Worm (Caenorhabditis elegans) whole organism, L3 larva: ENCODE data around the gene cdc-37.
A peak's percentile ranks its signal among the peaks of the same experiment; 100 is the strongest.

Experiments used
- aly-2 ChIP-seq: fragments of 150-350 bp; optimal IDR thresholded peaks from 2 replicates; lab custom pipeline; 2014; ENCODE audit warnings: missing biosample characterization, missing genetic modification characterization
- ama-1 ChIP-seq: fragments of 150-350 bp; optimal IDR thresholded peaks from 2 replicates; lab custom pipeline; 2018
- ceh-82 ChIP-seq: fragments of 150-350 bp; optimal IDR thresholded peaks from 2 replicates; lab custom pipeline; 2014; ENCODE audit warnings: missing biosample characterization, missing genetic modification characterization
- daf-12 ChIP-seq: fragments of 150-350 bp; optimal IDR thresholded peaks from 2 replicates; lab custom pipeline; 2014; ENCODE audit warnings: missing biosample characterization, missing genetic modification reagents, missing genetic modification characterization
- egl-5 ChIP-seq: fragments of 150-350 bp; optimal IDR thresholded peaks from 2 replicates; lab custom pipeline; 2017; ENCODE audit warnings: missing biosample characterization, missing genetic modification reagents, missing genetic modification characterization, inconsistent platforms
- elt-1 ChIP-seq: fragments of 150-350 bp; optimal IDR thresholded peaks from 2 replicates; lab custom pipeline; 2014; ENCODE audit warnings: missing biosample characterization, missing genetic modification characterization
- elt-2 ChIP-seq: sonication (generic microtip); optimal IDR thresholded peaks from 2 replicates; lab custom pipeline; 2016; ENCODE audit warnings: missing genetic modification reagents, mild to moderate bottlenecking, missing genetic modification characterization, missing compliant biosample characterization
- elt-3 ChIP-seq, 3 experiments: fragments of 150-350 bp in 1 of 3; sonication (generic microtip) in 2 of 3; optimal IDR thresholded peaks; 2 replicates in 2 of 3; 4 replicates in 1 of 3; lab custom pipeline; 2014 to 2017; ENCODE audit warnings: missing biosample characterization in 3 of 3, missing genetic modification characterization in 3 of 3
- eor-1 ChIP-seq, 2 experiments: fragments of 150-350 bp; optimal IDR thresholded peaks; 2 replicates each; lab custom pipeline; 2014 to 2018; ENCODE audit warnings: missing biosample characterization in 2 of 2, missing genetic modification characterization in 2 of 2
- fkh-10 ChIP-seq: sonication (generic microtip); optimal IDR thresholded peaks from 2 replicates; lab custom pipeline; 2017; ENCODE audit warnings: missing biosample characterization, missing genetic modification reagents, missing genetic modification characterization
- fkh-2 ChIP-seq: fragments of 150-350 bp; optimal IDR thresholded peaks from 2 replicates; lab custom pipeline; 2014; ENCODE audit warnings: missing biosample characterization, missing genetic modification reagents, missing genetic modification characterization
- hmg-11 ChIP-seq: sonication (generic microtip); optimal IDR thresholded peaks from 2 replicates; lab custom pipeline; 2016; ENCODE audit warnings: missing genetic modification characterization, missing compliant biosample characterization
- jun-1 ChIP-seq: fragments of 150-350 bp; optimal IDR thresholded peaks from 2 replicates; lab custom pipeline; 2014; ENCODE audit warnings: missing biosample characterization, missing genetic modification reagents, missing genetic modification characterization
- lin-15B ChIP-seq: fragments of 150-350 bp; optimal IDR thresholded peaks from 2 replicates; lab custom pipeline; 2014; ENCODE audit warnings: missing biosample characterization, missing genetic modification characterization
- lin-39 ChIP-seq: fragments of 150-350 bp; optimal IDR thresholded peaks from 2 replicates; lab custom pipeline; 2018; ENCODE audit warnings: missing biosample characterization, missing genetic modification reagents, missing genetic modification characterization
- lsy-12 ChIP-seq: sonication (generic microtip); optimal IDR thresholded peaks from 2 replicates; lab custom pipeline; 2016; ENCODE audit warnings: mild to moderate bottlenecking, missing genetic modification characterization, missing compliant biosample characterization
- mml-1 ChIP-seq: fragments of 150-350 bp; sonication (generic microtip); optimal IDR thresholded peaks from 3 replicates; lab custom pipeline; 2014; ENCODE audit warnings: missing biosample characterization, missing genetic modification characterization
- nfya-1 ChIP-seq: sonication (generic microtip); optimal IDR thresholded peaks from 2 replicates; lab custom pipeline; 2017; ENCODE audit warnings: missing genetic modification characterization, mild to moderate bottlenecking, missing compliant biosample characterization, antibody characterized with exemption, moderate library complexity; ENCODE audit not compliant: insufficient read depth
- nhr-11 ChIP-seq: fragments of 150-350 bp; optimal IDR thresholded peaks from 2 replicates; lab custom pipeline; 2014; ENCODE audit warnings: missing biosample characterization, missing genetic modification characterization
- nhr-12 ChIP-seq: fragments of 150-350 bp; optimal IDR thresholded peaks from 2 replicates; lab custom pipeline; 2014; ENCODE audit warnings: missing biosample characterization, missing genetic modification characterization
- nhr-23 ChIP-seq: fragments of 150-350 bp; optimal IDR thresholded peaks from 2 replicates; lab custom pipeline; 2014; ENCODE audit warnings: missing biosample characterization, missing genetic modification reagents, missing genetic modification characterization
- nhr-237 ChIP-seq: fragments of 150-350 bp; optimal IDR thresholded peaks from 2 replicates; lab custom pipeline; 2014; ENCODE audit warnings: missing biosample characterization, missing genetic modification characterization
- nhr-25 ChIP-seq: sonication (generic microtip); optimal IDR thresholded peaks from 2 replicates; lab custom pipeline; 2017; ENCODE audit warnings: missing biosample characterization, missing genetic modification characterization
- nhr-28 ChIP-seq: fragments of 150-350 bp; optimal IDR thresholded peaks from 2 replicates; lab custom pipeline; 2014; ENCODE audit warnings: missing biosample characterization, missing genetic modification characterization
- nhr-43 ChIP-seq: sonication (generic microtip); optimal IDR thresholded peaks from 2 replicates; lab custom pipeline; 2016; ENCODE audit warnings: mild to moderate bottlenecking, missing genetic modification characterization, missing compliant biosample characterization; ENCODE audit not compliant: poor library complexity, severe bottlenecking
- nhr-76 ChIP-seq: fragments of 150-350 bp; sonication (generic microtip); optimal IDR thresholded peaks from 5 replicates; lab custom pipeline; 2014; ENCODE audit warnings: missing biosample characterization, missing genetic modification characterization
- nhr-77 ChIP-seq: fragments of 150-350 bp; optimal IDR thresholded peaks from 2 replicates; lab custom pipeline; 2014; ENCODE audit warnings: missing biosample characterization, missing genetic modification characterization
- pha-4 ChIP-seq: fragments of 150-350 bp; optimal IDR thresholded peaks from 2 replicates; lab custom pipeline; 2014; ENCODE audit warnings: missing biosample characterization, missing genetic modification reagents, missing genetic modification characterization
- sea-2 ChIP-seq: fragments of 150-350 bp; sonication (generic microtip); optimal IDR thresholded peaks from 4 replicates; lab custom pipeline; 2014; ENCODE audit warnings: missing biosample characterization, missing genetic modification reagents, missing genetic modification characterization
- skn-1 ChIP-seq: fragments of 150-350 bp; optimal IDR thresholded peaks from 2 replicates; lab custom pipeline; 2014; ENCODE audit warnings: missing biosample characterization, missing genetic modification characterization
- tbx-2 ChIP-seq: sonication (generic microtip); optimal IDR thresholded peaks from 2 replicates; lab custom pipeline; 2016; ENCODE audit warnings: mild to moderate bottlenecking, missing genetic modification characterization, missing compliant biosample characterization
- zag-1 ChIP-seq: fragments of 150-350 bp; optimal IDR thresholded peaks from 2 replicates; lab custom pipeline; 2014; ENCODE audit warnings: missing biosample characterization, missing genetic modification characterization
- ztf-4 ChIP-seq: fragments of 150-350 bp; optimal IDR thresholded peaks from 2 replicates; lab custom pipeline; 2014; ENCODE audit warnings: missing biosample characterization, missing genetic modification characterization

The cdc-37 gene

ce11 chrII:580189-580643 lies at the start of gene cdc-37, which contains the start of gene W08F4.3:
TSS of gene cdc-37 (minus strand) at chrII:580593.
TSS of gene W08F4.3 (plus strand) at chrII:580602.
- TF ChIP-seq hmg-11 (tag; lab: Kevin White, UChicago) = peak; percentile 44
- peak; percentile 16 for TF ChIP-seq lin-15B
- TF ChIP-seq ztf-4 (tag; lab: Kevin White, UChicago) = no peak
- no peak for TF ChIP-seq jun-1 (tag; lab: Kevin White, UChicago)

- TF ChIP-seq elt-1 (tag; lab: Kevin White, UChicago) = no peak
- no peak for TF ChIP-seq nhr-11 (tag; lab: Kevin White, UChicago)
- TF ChIP-seq tbx-2 (tag; lab: Kevin White, UChicago) = no peak
- TF ChIP-seq nfya-1 (tag; lab: Kevin White, UChicago) = no peak
- TF ChIP-seq aly-2 (tag; lab: Kevin White, UChicago) = no peak
- TF ChIP-seq lin-15B = no peak
- TF ChIP-seq elt-2 (tag; lab: Kevin White, UChicago) = no peak
- TF ChIP-seq ama-1 (lab: Kevin White, UChicago) = no peak
- TF ChIP-seq nhr-43 (tag; lab: Kevin White, UChicago) = no peak
- TF ChIP-seq hmg-11 (tag; lab: Kevin White, UChicago) = no peak
- no peak for TF ChIP-seq elt-3 (tag; optimal IDR thresholded peaks at IDR 0.05; lab: Kevin White, UChicago)
- TF ChIP-seq nhr-77 (tag; lab: Kevin White, UChicago) = no peak
- TF ChIP-seq nhr-28 (tag; lab: Kevin White, UChicago) = no peak
- TF ChIP-seq daf-12 (tag; lab: Kevin White, UChicago) = no peak
- no peak for TF ChIP-seq fkh-2 (tag; lab: Kevin White, UChicago)
- no peak for TF ChIP-seq eor-1 (tag; optimal IDR thresholded peaks at IDR 0.05; lab: Kevin White, UChicago)
- no peak for TF ChIP-seq ztf-4 (tag; lab: Kevin White, UChicago)
- TF ChIP-seq, all 47 proteins: peak for 0
Observed at ce11 chrII:627913-628312, 47.5 kb upstream of the cdc-37 start.

- TF ChIP-seq elt-1 (tag; lab: Kevin White, UChicago) (no peak), zag-1 (no peak), fkh-10 (no peak), jun-1 (tag; lab: Kevin White, UChicago) (no peak), mml-1 (tag; lab: Kevin White, UChicago) (no peak), nfya-1 (tag; lab: Kevin White, UChicago) (no peak), nhr-76 (tag; lab: Kevin White, UChicago) (no peak), tbx-2 (tag; lab: Kevin White, UChicago) (no peak), ceh-82 (tag; lab: Kevin White, UChicago) (no peak)
Observed at ce11 chrII:627205-627604, 46.8 kb upstream of the cdc-37 start, which contains the start of gene arrd-1. TSS of gene arrd-1 (plus strand) at chrII:627505.

- TF ChIP-seq jun-1 (tag; lab: Kevin White, UChicago) (peak; percentile 8), pha-4 (peak; percentile 65), elt-2 (tag; lab: Kevin White, UChicago) (no peak), nfya-1 (tag; lab: Kevin White, UChicago) (peak; percentile 33), nhr-23 (tag; lab: Kevin White, UChicago) (peak; percentile 72), lin-39 (tag; lab: Kevin White, UChicago) (peak; percentile 41), elt-3 (tag; optimal IDR thresholded peaks at IDR 0.05; lab: Kevin White, UChicago) (no peak), hmg-11 (tag; lab: Kevin White, UChicago) (peak; percentile 86), nhr-25 (tag; lab: Kevin White, UChicago) (peak; percentile 48), egl-5 (tag; lab: Kevin White, UChicago) (no peak), sea-2 (no peak)
- TF ChIP-seq, all 47 proteins: peak for 7
Observed at ce11 chrII:625926-626325, 45.5 kb upstream of the cdc-37 start.

ce11 chrII:624443-624842 lies 44.0 kb upstream of the cdc-37 start, which contains the start of gene T04B8.5:
TSS of gene T04B8.5 (minus strand) at chrII:624543.
- TF ChIP-seq nhr-12 (tag; lab: Kevin White, UChicago) = no peak
- TF ChIP-seq skn-1 (tag; lab: Kevin White, UChicago) = no peak
- no peak for TF ChIP-seq hmg-11 (tag; lab: Kevin White, UChicago)
- TF ChIP-seq nhr-237 (tag; lab: Kevin White, UChicago) = no peak
- no peak for TF ChIP-seq aly-2 (tag; lab: Kevin White, UChicago)
- no peak for TF ChIP-seq nhr-25 (tag; lab: Kevin White, UChicago)
- no peak for TF ChIP-seq lsy-12 (tag; lab: Kevin White, UChicago)
- TF ChIP-seq, all 47 proteins: peak for 0
